Worm (Caenorhabditis elegans) whole organism, L4/young adult: ENCODE data around the gene exo-1.
"Not testable (repeated sequence)": the region's sequence is repeated elsewhere in the genome, so short reads cannot be mapped to it uniquely, and the experiment has no call there.

Source experiments
- W03F9.2 ChIP-seq: fragments of 150-350 bp; optimal IDR thresholded peaks from 2 replicates; lab custom pipeline; 2014; ENCODE audit warnings: missing biosample characterization, missing genetic modification characterization
- dao-5 ChIP-seq: sonication (generic microtip); optimal IDR thresholded peaks from 2 replicates; lab custom pipeline; 2016; ENCODE audit warnings: missing genotype, missing genetic modification characterization, moderate library complexity, missing compliant biosample characterization
- him-1 ChIP-seq: sonication (generic microtip); optimal IDR thresholded peaks from 2 replicates; lab custom pipeline; 2016; ENCODE audit warnings: missing genotype, missing genetic modification reagents, missing genetic modification characterization, missing compliant biosample characterization

Gene exo-1

DNA sequence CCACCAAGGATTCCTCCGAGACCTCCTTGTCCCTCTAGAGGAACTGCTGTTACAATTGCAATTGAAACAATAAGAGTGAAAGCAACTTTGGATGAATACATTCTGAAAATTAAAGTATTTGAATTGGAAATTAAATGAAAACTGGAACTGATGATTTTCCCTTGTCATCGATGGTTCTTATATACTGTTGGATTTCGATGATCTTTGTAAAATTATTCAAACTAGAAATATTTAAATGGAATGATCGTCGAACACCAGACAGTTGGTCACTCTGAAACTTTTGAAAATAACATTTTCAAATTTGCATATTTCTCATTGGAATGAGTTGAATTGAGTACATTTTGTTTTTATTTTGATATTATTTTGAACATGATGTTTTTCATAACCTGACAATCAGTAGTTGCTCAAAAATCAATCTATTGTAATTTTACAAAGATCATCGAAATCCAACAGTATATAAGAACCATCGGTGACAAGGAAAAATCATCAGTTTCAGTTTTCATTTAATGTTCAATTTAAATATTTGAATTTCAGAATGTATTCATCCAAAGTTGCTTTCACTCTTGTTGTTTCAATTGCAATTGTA is 21.5 kb upstream of the exo-1 start, which contains the start of the genes srlf-9 and srlf-10:
Gene srlf-9 (minus strand): TSS at position 101 of the 586 bp plus-strand sequence.
Gene srlf-10 (plus strand): TSS at position 536 of the 586 bp plus-strand sequence.
- TF ChIP-seq dao-5 (tag; lab: Kevin White, UChicago); W03F9.2; him-1 (tag; lab: Kevin White, UChicago): not testable (repeated sequence)

DNA sequence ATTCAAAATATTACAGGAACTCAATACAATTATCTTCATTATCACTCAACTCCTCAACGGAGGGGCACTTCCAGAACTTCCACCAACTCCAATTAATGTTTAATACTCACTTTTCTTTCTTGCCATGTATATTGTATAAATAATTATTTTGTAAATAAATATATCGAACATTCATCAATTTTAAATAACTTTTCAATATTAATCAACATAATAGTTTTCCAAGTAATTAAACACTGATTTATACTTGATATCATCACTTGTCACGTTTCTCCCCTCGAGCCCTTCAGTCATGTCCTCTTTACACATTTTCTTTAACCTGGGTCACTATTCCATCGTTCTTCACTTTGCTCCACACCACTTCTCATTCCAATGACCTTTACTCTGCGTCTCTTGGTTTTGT is 20.4 kb upstream of the exo-1 start, which contains the start of gene mig-18:
Gene mig-18 (plus strand): TSS at position 301 of the 400 bp plus-strand sequence.
- TF ChIP-seq him-1 (tag; lab: Kevin White, UChicago) = no peak
- TF ChIP-seq W03F9.2 = no peak
- TF ChIP-seq dao-5 (tag; lab: Kevin White, UChicago) = no peak

- TF ChIP-seq W03F9.2 (no peak), him-1 (tag; lab: Kevin White, UChicago) (no peak), dao-5 (tag; lab: Kevin White, UChicago) (no peak)
Observed at ce11 chrIII:13404418-13404817, 18.9 kb upstream of the exo-1 start, which contains the start of gene ttr-52. Gene ttr-52 (plus strand): TSS chrIII:13404718.

DNA sequence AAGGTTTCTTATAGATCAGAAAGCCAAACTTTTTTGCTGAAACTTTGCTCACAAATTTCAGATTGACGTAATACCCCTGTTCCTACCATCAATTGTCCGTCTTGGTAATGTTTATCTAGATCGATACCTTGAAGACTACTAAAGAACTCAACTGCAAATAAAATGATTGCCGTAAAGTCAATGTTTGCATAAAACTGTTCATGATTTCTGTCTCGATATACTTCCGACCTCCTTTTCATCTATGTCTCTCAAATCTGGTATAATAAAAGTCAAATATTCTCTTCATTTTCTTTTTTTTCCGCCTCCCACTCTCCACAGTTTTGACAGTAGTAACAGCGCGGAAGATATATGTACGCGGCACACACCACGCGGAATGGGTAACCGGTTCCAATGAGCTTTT is 17.8 kb upstream of the exo-1 start, which contains the start of gene nas-1:
Gene nas-1 (plus strand): TSS at position 301 of the 400 bp plus-strand sequence.
- TF ChIP-seq W03F9.2 = no peak
- TF ChIP-seq dao-5 (tag; lab: Kevin White, UChicago) = no peak
- no peak for TF ChIP-seq him-1 (tag; lab: Kevin White, UChicago)

ce11 chrIII:13409498-13409897 is 13.8 kb upstream of the exo-1 start, which contains the start of gene myo-6:
Gene myo-6 (plus strand): TSS chrIII:13409798.
- TF ChIP-seq dao-5 (tag; lab: Kevin White, UChicago) (no peak), him-1 (tag; lab: Kevin White, UChicago) (no peak), W03F9.2 (no peak)

- no peak for TF ChIP-seq dao-5 (tag; lab: Kevin White, UChicago)
- TF ChIP-seq W03F9.2 = no peak
- no peak for TF ChIP-seq him-1 (tag; lab: Kevin White, UChicago)
Observed at ce11 chrIII:13411202-13411601, 12.1 kb upstream of the exo-1 start.

- TF ChIP-seq W03F9.2 (no peak), him-1 (tag; lab: Kevin White, UChicago) (no peak), dao-5 (tag; lab: Kevin White, UChicago) (no peak)
Observed at ce11 chrIII:13418975-13419374, 4.3 kb upstream of the exo-1 start.

DNA sequence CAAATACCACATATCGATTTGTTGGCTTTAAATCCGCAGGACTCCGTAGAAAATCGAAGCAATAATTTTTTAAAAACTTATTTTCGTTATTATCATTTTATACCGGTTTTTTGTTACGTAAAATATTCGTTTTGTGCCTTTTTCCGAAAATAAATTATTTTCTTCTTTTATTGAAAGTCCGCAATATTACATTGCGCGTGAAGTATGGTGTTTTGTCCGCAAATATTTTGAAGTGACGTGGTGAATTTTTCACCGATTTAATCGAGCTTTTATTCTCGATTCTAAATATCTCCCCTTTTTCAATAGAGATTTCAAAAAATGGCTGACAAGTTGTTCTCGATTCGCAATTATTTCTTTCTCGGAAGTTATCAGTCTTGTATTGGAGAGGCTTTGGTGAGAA is 2.7 kb downstream of the exo-1 start, which contains the start of gene cope-1:
Gene cope-1 (plus strand): TSS at position 229 of the 400 bp plus-strand sequence.
- TF ChIP-seq W03F9.2 = no peak
- TF ChIP-seq dao-5 (tag; lab: Kevin White, UChicago) = no peak
- no peak for TF ChIP-seq him-1 (tag; lab: Kevin White, UChicago)

DNA sequence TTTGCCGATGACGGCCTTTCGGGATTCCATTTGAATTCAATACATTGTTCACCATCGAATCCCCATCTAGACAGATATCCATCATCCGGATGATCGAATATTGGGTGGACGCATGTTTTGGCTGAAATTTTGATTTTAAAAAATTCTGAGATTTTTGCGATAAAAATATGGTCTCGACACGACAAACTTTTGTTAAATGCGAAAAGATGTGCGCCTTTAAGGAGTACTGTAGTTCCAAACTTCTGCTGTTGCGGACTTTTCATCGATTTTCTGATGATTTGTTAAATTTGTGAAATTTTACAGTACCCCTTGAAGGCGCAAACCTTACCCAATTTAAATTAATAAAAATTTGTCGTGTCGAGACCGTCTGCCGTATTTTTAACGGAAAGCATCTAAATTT is 4.5 kb downstream of the exo-1 start:
- no peak for TF ChIP-seq W03F9.2
- TF ChIP-seq dao-5 (tag; lab: Kevin White, UChicago) = no peak
- TF ChIP-seq him-1 (tag; lab: Kevin White, UChicago) = no peak

DNA sequence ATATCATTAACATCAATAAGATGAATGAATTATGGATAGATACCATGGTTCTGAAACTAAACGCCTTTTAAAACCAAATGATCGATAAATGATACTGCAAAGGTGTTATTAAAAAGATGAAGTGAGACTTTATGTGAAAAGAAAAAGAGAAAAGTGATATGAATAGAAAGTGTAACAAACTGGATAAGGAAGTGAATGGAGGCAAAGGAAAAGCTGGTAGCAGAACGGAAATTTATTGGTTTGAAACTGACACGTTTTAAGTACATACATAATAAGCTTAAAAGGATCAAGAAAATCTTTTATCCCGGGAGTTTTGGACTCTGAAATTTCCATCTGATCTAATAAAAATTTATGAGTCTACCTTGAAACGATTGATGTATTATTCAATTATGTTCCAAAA is 6.4 kb downstream of the exo-1 start, which contains the start of gene bli-5:
Gene bli-5 (minus strand): TSS at position 101 of the 400 bp plus-strand sequence.
- TF ChIP-seq him-1 (tag; lab: Kevin White, UChicago) = no peak
- no peak for TF ChIP-seq W03F9.2
- no peak for TF ChIP-seq dao-5 (tag; lab: Kevin White, UChicago)

- TF ChIP-seq dao-5 (tag; lab: Kevin White, UChicago) (no peak), him-1 (tag; lab: Kevin White, UChicago) (no peak), W03F9.2 (no peak)
Observed at ce11 chrIII:13430162-13430561, 6.8 kb downstream of the exo-1 start, which contains the start of gene trf-1. Gene trf-1 (plus strand): TSS chrIII:13430462.

DNA sequence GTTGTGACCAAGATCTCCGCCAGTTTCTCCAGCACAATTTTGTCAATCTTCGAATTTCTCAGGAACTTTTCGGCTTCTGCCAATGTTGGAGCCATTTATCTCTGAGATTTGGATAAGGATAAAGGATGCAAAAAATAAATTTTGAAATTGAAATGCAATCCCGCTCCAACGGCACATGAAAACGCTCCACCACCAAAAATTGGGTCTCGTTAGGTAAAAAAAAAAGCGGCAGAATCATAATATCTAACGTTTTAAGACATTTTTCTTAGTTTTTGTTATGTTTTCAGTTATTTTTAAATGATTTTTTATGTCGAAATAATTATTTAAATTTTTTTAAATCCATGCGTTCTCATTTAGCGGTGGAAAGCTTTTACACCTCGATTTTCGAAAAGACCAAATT is 11.1 kb downstream of the exo-1 start, which contains the start of gene F45G2.7:
Gene F45G2.7 (minus strand): TSS at position 101 of the 400 bp plus-strand sequence.
- TF ChIP-seq W03F9.2 = no peak
- TF ChIP-seq dao-5 (tag; lab: Kevin White, UChicago) = no peak
- no peak for TF ChIP-seq him-1 (tag; lab: Kevin White, UChicago)

DNA sequence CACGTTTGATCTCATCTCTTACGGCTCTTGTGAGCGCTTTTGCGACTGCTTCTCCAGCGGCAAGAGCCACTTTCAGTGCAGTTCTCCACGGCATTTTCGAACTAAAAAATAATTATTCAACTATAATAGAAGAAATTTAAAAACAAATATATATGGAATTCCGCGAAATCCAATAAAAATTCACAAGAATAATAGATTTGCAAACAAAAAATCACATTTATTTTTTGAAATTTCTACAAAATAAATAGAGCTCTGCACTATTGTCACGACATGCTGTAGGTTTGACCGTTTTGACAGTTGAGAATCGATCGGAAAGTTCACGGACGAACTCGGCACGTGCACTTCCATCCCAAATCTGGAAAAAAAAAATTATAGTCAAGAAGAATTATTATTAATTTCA is 12.3 kb downstream of the exo-1 start, which contains the start of gene F45G2.8:
Gene F45G2.8 (minus strand): TSS at position 101 of the 400 bp plus-strand sequence.
- TF ChIP-seq him-1 (tag; lab: Kevin White, UChicago) = no peak
- no peak for TF ChIP-seq W03F9.2
- no peak for TF ChIP-seq dao-5 (tag; lab: Kevin White, UChicago)

DNA sequence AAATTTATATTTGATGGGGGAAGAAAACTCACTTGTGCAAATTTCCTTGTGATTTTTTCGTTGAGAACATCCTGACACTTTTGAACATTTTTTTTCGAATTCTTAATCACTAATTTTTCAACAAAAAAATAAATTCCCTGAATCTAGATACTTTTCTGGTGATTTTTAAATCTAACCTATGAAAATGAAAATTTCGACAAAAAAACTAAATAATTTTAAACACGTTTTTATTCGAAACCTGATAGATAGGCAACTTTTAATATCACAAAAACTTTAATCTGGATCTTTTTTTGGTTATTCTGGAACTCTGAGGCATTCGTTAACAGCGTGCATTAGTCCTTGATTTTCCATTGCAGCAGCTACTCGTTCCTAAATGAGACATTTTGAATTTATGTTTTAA is 13.5 kb downstream of the exo-1 start, which contains the start of gene F45G2.9:
Gene F45G2.9 (minus strand): TSS at position 101 of the 400 bp plus-strand sequence.
- TF ChIP-seq dao-5 (tag; lab: Kevin White, UChicago) (no peak), W03F9.2 (no peak), him-1 (tag; lab: Kevin White, UChicago) (no peak)
